Fruit fly (Drosophila melanogaster) whole organism, embryonic: ENCODE measurements around the gene CG6693.

ENCODE experiments used
- Bgb ChIP-seq: fragments of 200-800 bp; sonication (Bioruptor generic); IDR thresholded peaks from 2 replicates; pipeline ENCODE4 v1.3.6; 2022; ENCODE audit warnings: missing biosample characterization, missing genetic modification characterization; ENCODE audit not compliant: partially characterized antibody
- CG10274 ChIP-seq: fragments of 200-800 bp; sonication (Bioruptor generic); optimal IDR thresholded peaks from 3 replicates; lab custom pipeline; 2017; ENCODE audit warnings: missing biosample characterization, mild to moderate bottlenecking, missing genetic modification characterization
- CG11247 ChIP-seq: fragments of 200-800 bp; sonication (Bioruptor generic); IDR thresholded peaks from 2 replicates; pipeline ENCODE4 v1.3.6; 2022; ENCODE audit warnings: missing biosample characterization, missing genetic modification characterization
- CG12942 ChIP-seq: fragments of 200-800 bp; sonication (Bioruptor generic); optimal IDR thresholded peaks from 3 replicates; lab custom pipeline; 2016; ENCODE audit warnings: missing biosample characterization, missing genetic modification characterization
- CG13287 ChIP-seq: fragments of 200-800 bp; sonication (Bioruptor generic); IDR thresholded peaks from 2 replicates; pipeline ENCODE4 v1.3.6; 2022; ENCODE audit warnings: missing biosample characterization, missing genetic modification characterization; ENCODE audit not compliant: partially characterized antibody
- CG13424 ChIP-seq: fragments of 200-800 bp; sonication (Bioruptor generic); optimal IDR thresholded peaks from 2 replicates; lab custom pipeline; 2019; ENCODE audit warnings: missing biosample characterization, mild to moderate bottlenecking, missing genetic modification characterization, moderate library complexity
- CG14710 ChIP-seq: fragments of 200-800 bp; sonication (Bioruptor generic); optimal IDR thresholded peaks from 3 replicates; lab custom pipeline; 2019; ENCODE audit warnings: missing biosample characterization, mild to moderate bottlenecking, missing genetic modification characterization, moderate library complexity
- CG15514 ChIP-seq: fragments of 200-800 bp; sonication (Bioruptor generic); optimal IDR thresholded peaks from 3 replicates; lab custom pipeline; 2017; ENCODE audit warnings: missing biosample characterization, missing genetic modification characterization, mild to moderate bottlenecking, moderate library complexity, missing genetic modification reagents
- CG1647 ChIP-seq: fragments of 200-800 bp; sonication (Bioruptor generic); optimal IDR thresholded peaks from 3 replicates; lab custom pipeline; 2016; ENCODE audit warnings: missing biosample characterization, missing genetic modification characterization
- CG17328 ChIP-seq: fragments of 200-800 bp; sonication (Bioruptor generic); IDR thresholded peaks from 2 replicates; pipeline ENCODE4 v1.3.6; 2022; ENCODE audit warnings: missing biosample characterization, missing genetic modification characterization
- CG17612 ChIP-seq: fragments of 200-800 bp; sonication (Bioruptor generic); IDR thresholded peaks from 2 replicates; pipeline ENCODE4 v1.3.6; 2022; ENCODE audit warnings: missing biosample characterization, missing genetic modification characterization
- CG2120 ChIP-seq: fragments of 200-800 bp; sonication (Bioruptor generic); optimal IDR thresholded peaks from 3 replicates; lab custom pipeline; 2016; ENCODE audit warnings: missing biosample characterization, missing genetic modification characterization
- CG3163 ChIP-seq: fragments of 200-800 bp; sonication (Bioruptor generic); optimal IDR thresholded peaks from 3 replicates; lab custom pipeline; 2016; ENCODE audit warnings: missing biosample characterization, missing genetic modification characterization
- CG6175 ChIP-seq: fragments of 200-800 bp; sonication (Bioruptor generic); IDR thresholded peaks from 3 replicates; pipeline ENCODE4 v1.3.6; 2022; ENCODE audit warnings: missing biosample characterization, missing genetic modification characterization
- CG6654 ChIP-seq: fragments of 200-800 bp; sonication (Bioruptor generic); optimal IDR thresholded peaks from 2 replicates; lab custom pipeline; 2017; ENCODE audit warnings: missing biosample characterization, mild to moderate bottlenecking, missing genetic modification characterization
- CG9932 ChIP-seq: fragments of 200-800 bp; sonication (Bioruptor generic); IDR thresholded peaks from 2 replicates; pipeline ENCODE4 v1.3.6; 2022; ENCODE audit warnings: missing biosample characterization, missing genetic modification characterization
- E2f1 ChIP-seq: fragments of 200-800 bp; sonication (Bioruptor generic); IDR thresholded peaks from 2 replicates; pipeline ENCODE4 v1.3.6; 2022; ENCODE audit warnings: missing biosample characterization, missing genetic modification characterization
- Eip74EF ChIP-seq, 2 experiments: fragments of 200-800 bp in 1 of 2; fragments of >200 bp in 1 of 2; sonication (Bioruptor generic) in 1 of 2; optimal IDR thresholded peaks; 2 replicates each; lab custom pipeline; 2017 to 2019; ENCODE audit warnings: missing biosample characterization in 2 of 2, missing genetic modification characterization in 2 of 2, mild to moderate bottlenecking in 1 of 2, moderate library complexity in 1 of 2
- Ets65A ChIP-seq: fragments of 200-800 bp; sonication (Bioruptor generic); peaks from one replicate; lab custom pipeline; 2016; ENCODE audit warnings: missing biosample characterization, missing genetic modification characterization
- HLH3B ChIP-seq: fragments of 200-800 bp; sonication (Bioruptor generic); IDR thresholded peaks from 2 replicates; pipeline ENCODE4 v1.3.6; 2022; ENCODE audit warnings: missing biosample characterization, missing genetic modification characterization
- HLH54F ChIP-seq: fragments of 200-800 bp; sonication (Bioruptor generic); optimal IDR thresholded peaks from 3 replicates; lab custom pipeline; 2016; ENCODE audit warnings: missing biosample characterization, missing genetic modification characterization
- Hand ChIP-seq: fragments of 200-800 bp; sonication (Bioruptor generic); optimal IDR thresholded peaks from 2 replicates; lab custom pipeline; 2017; ENCODE audit warnings: mild to moderate bottlenecking, missing biosample characterization, missing genetic modification reagents, missing genetic modification characterization
- MBD-R2 ChIP-seq: fragments of 200-800 bp; sonication (Bioruptor generic); IDR thresholded peaks from 2 replicates; pipeline ENCODE4 v1.3.6; 2022; ENCODE audit warnings: missing biosample characterization, missing genetic modification characterization
- Mad ChIP-seq: fragments of 200-800 bp; sonication (Bioruptor generic); optimal IDR thresholded peaks from 2 replicates; lab custom pipeline; 2016; ENCODE audit warnings: missing biosample characterization, missing genetic modification characterization
- Nf-YC ChIP-seq: fragments of 200-800 bp; optimal IDR thresholded peaks from 3 replicates; lab custom pipeline; 2019; ENCODE audit warnings: missing biosample characterization, mild to moderate bottlenecking, missing genetic modification characterization, moderate library complexity
- Pdp1 ChIP-seq, 2 experiments: fragments of 200-800 bp; sonication (Bioruptor generic); optimal IDR thresholded peaks; 3 replicates each; lab custom pipeline; 2016; ENCODE audit warnings: missing biosample characterization in 2 of 2, missing genetic modification characterization in 2 of 2, mild to moderate bottlenecking in 1 of 2, moderate library complexity in 1 of 2
- Poxn ChIP-seq: fragments of 200-800 bp; sonication (Bioruptor generic); IDR thresholded peaks from 2 replicates; pipeline ENCODE4 v1.3.6; 2022; ENCODE audit warnings: missing biosample characterization, missing genetic modification characterization
- Ravus ChIP-seq: fragments of 200-800 bp; sonication (Bioruptor generic); IDR thresholded peaks from 2 replicates; pipeline ENCODE4 v1.3.6; 2022; ENCODE audit warnings: missing biosample characterization, missing genetic modification characterization
- bab2 ChIP-seq: fragments of 200-800 bp; sonication (Bioruptor generic); optimal IDR thresholded peaks from 2 replicates; lab custom pipeline; 2016; ENCODE audit warnings: missing biosample characterization, missing genetic modification characterization
- cad ChIP-seq: fragments of >200 bp; optimal IDR thresholded peaks from 2 replicates; lab custom pipeline; 2017; ENCODE audit warnings: missing biosample characterization, missing genetic modification characterization
- cato ChIP-seq: fragments of 200-800 bp; sonication (Bioruptor generic); optimal IDR thresholded peaks from 2 replicates; lab custom pipeline; 2016; ENCODE audit warnings: missing biosample characterization, missing genetic modification characterization, borderline replicate concordance
- cg ChIP-seq: fragments of 200-800 bp; sonication (Bioruptor generic); optimal IDR thresholded peaks from 3 replicates; lab custom pipeline; 2019; ENCODE audit warnings: missing biosample characterization, mild to moderate bottlenecking, missing genetic modification characterization, moderate library complexity
- chif ChIP-seq, 2 experiments: fragments of 200-800 bp; sonication (Bioruptor generic); optimal IDR thresholded peaks; 3 replicates each; lab custom pipeline; 2016; ENCODE audit warnings: missing biosample characterization in 2 of 2, missing genetic modification characterization in 2 of 2
- chn ChIP-seq: fragments of 200-800 bp; sonication (Bioruptor generic); optimal IDR thresholded peaks from 2 replicates; lab custom pipeline; 2016; ENCODE audit warnings: missing biosample characterization, missing genetic modification characterization
- dm ChIP-seq: fragments of 200-800 bp; sonication (Bioruptor generic); optimal IDR thresholded peaks from 3 replicates; lab custom pipeline; 2016; ENCODE audit warnings: missing biosample characterization, missing genetic modification characterization
- dmrt11E ChIP-seq: fragments of 200-800 bp; sonication (Bioruptor generic); optimal IDR thresholded peaks from 3 replicates; lab custom pipeline; 2018; ENCODE audit warnings: missing biosample characterization, mild to moderate bottlenecking, missing genetic modification characterization, moderate library complexity
- en ChIP-seq: fragments of 200-800 bp; sonication (Bioruptor generic); optimal IDR thresholded peaks from 2 replicates; lab custom pipeline; 2016; ENCODE audit warnings: missing biosample characterization, missing genetic modification characterization
- fd64A ChIP-seq: fragments of 200-800 bp; sonication (Bioruptor generic); optimal IDR thresholded peaks from 3 replicates; lab custom pipeline; 2018; ENCODE audit warnings: missing biosample characterization, mild to moderate bottlenecking, missing genetic modification characterization
- ftz-f1 ChIP-seq: fragments of 200-800 bp; sonication (Bioruptor generic); optimal IDR thresholded peaks from 2 replicates; lab custom pipeline; 2016; ENCODE audit warnings: missing biosample characterization, missing genetic modification characterization
- gt ChIP-seq: fragments of 200-800 bp; sonication (Bioruptor generic); IDR thresholded peaks from 2 replicates; pipeline ENCODE4 v1.3.6; 2022; ENCODE audit warnings: missing biosample characterization, missing genetic modification characterization
- jumu ChIP-seq: fragments of 200-800 bp; sonication (Bioruptor generic); optimal IDR thresholded peaks from 3 replicates; lab custom pipeline; 2016; ENCODE audit warnings: missing biosample characterization, missing genetic modification characterization
- kah ChIP-seq: fragments of 200-800 bp; sonication (Bioruptor generic); optimal IDR thresholded peaks from 2 replicates; lab custom pipeline; 2018; ENCODE audit warnings: missing biosample characterization, mild to moderate bottlenecking, missing genetic modification characterization
- nerfin-2 ChIP-seq: fragments of 200-800 bp; sonication (Bioruptor generic); IDR thresholded peaks from 2 replicates; pipeline ENCODE4 v1.3.6; 2022; ENCODE audit warnings: missing biosample characterization, missing genetic modification characterization; ENCODE audit not compliant: partially characterized antibody
- pan ChIP-seq, 4 experiments: fragments of >200 bp in 3 of 4; fragments of 200-800 bp in 1 of 4; sonication (Bioruptor generic) in 1 of 4; optimal IDR thresholded peaks in 3 of 4; IDR thresholded peaks in 1 of 4; 2 replicates each; pipeline versions ENCODE4 v1.3.6 to Lab custom; 2017 to 2022; ENCODE audit warnings: missing biosample characterization in 2 of 4, missing genetic modification characterization in 2 of 4, mixed read lengths in 1 of 4
- phol ChIP-seq: fragments of 200-800 bp; sonication (Bioruptor generic); optimal IDR thresholded peaks from 3 replicates; lab custom pipeline; 2018; ENCODE audit warnings: missing biosample characterization, mild to moderate bottlenecking, missing genetic modification characterization, moderate library complexity
- sens ChIP-seq: fragments of 200-800 bp; sonication (Bioruptor generic); peaks from one replicate; lab custom pipeline; 2016; ENCODE audit warnings: missing biosample characterization, missing genetic modification characterization
- stwl ChIP-seq: fragments of 200-800 bp; sonication (Bioruptor generic); optimal IDR thresholded peaks from 3 replicates; lab custom pipeline; 2018; ENCODE audit warnings: missing biosample characterization, mild to moderate bottlenecking, missing genetic modification characterization, moderate library complexity
- tap ChIP-seq: fragments of 200-800 bp; optimal IDR thresholded peaks from 3 replicates; lab custom pipeline; 2019; ENCODE audit warnings: missing biosample characterization, mild to moderate bottlenecking, missing genetic modification characterization, moderate library complexity
- tll ChIP-seq, 2 experiments: fragments of 200-800 bp in 1 of 2; fragments of >200 bp in 1 of 2; sonication (Bioruptor generic) in 1 of 2; optimal IDR thresholded peaks; 2 replicates each; lab custom pipeline; 2017 to 2019; ENCODE audit warnings: missing biosample characterization in 2 of 2, missing genetic modification characterization in 2 of 2, mild to moderate bottlenecking in 1 of 2, moderate library complexity in 1 of 2
- tna ChIP-seq: fragments of 200-800 bp; sonication (Bioruptor generic); IDR thresholded peaks from 2 replicates; pipeline ENCODE4 v1.3.6; 2022; ENCODE audit warnings: missing biosample characterization, missing genetic modification characterization; ENCODE audit not compliant: partially characterized antibody
- yki ChIP-seq: fragments of >200 bp; optimal IDR thresholded peaks from 3 replicates; lab custom pipeline; 2018

The CG6693 gene

dm6 chr3R:11237598-11237997, 16.2 kb upstream of the CG6693 start, which contains the start of gene CG31388 (continued):
- TF ChIP-seq chn: no peak
- no peak for TF ChIP-seq CG3163
- TF ChIP-seq MBD-R2 (GFP tag; lab: Robert Waterston, UW): peak; percentile 85
- TF ChIP-seq kah (GFP tag; lab: Kevin White, UChicago): no peak
- TF ChIP-seq CG10274 (GFP tag; lab: Kevin White, UChicago): no peak
- no peak for TF ChIP-seq phol (tag; lab: Kevin White, UChicago)
- no peak for TF ChIP-seq en (GFP tag; lab: Kevin White, UChicago)
- no peak for TF ChIP-seq Nf-YC
- TF ChIP-seq Mad: no peak
- peak; percentile 23 for TF ChIP-seq dm (GFP tag; lab: Kevin White, UChicago)
- TF ChIP-seq CG11247 (GFP tag; lab: Robert Waterston, UW): no peak
- no peak for TF ChIP-seq dmrt11E (tag; lab: Kevin White, UChicago)
- no peak for TF ChIP-seq CG17328
- no peak for TF ChIP-seq CG6654 (GFP tag; lab: Kevin White, UChicago)
- peak in 1 of 2 experiments; percentile 9 for TF ChIP-seq Pdp1 (GFP tag; optimal IDR thresholded peaks at IDR 0.05; lab: Kevin White, UChicago)
- TF ChIP-seq Ravus (GFP tag; lab: Robert Waterston, UW): no peak
- no peak for TF ChIP-seq CG2120 (GFP tag; lab: Kevin White, UChicago)
- TF ChIP-seq yki (lab: Kevin White, UChicago): peak; percentile 20
- TF ChIP-seq Hand: no peak
- TF ChIP-seq gt (GFP tag; lab: Robert Waterston, UW): no peak
- TF ChIP-seq jumu (GFP tag; lab: Kevin White, UChicago): no peak
- TF ChIP-seq sens: no peak
- no peak for TF ChIP-seq nerfin-2 (GFP tag; lab: Robert Waterston, UW)
- no peak for TF ChIP-seq E2f1
- TF ChIP-seq fd64A (GFP tag; lab: Kevin White, UChicago): no peak
- no peak for TF ChIP-seq cg (GFP tag; lab: Kevin White, UChicago)
- TF ChIP-seq tll (GFP tag; optimal IDR thresholded peaks at IDR 0.05; lab: Kevin White, UChicago): no peak
- peak; percentile 28; the same call in 1 of the 2 replicates for TF ChIP-seq CG13287 (GFP tag; lab: Robert Waterston, UW)
- no peak for TF ChIP-seq cato (GFP tag; lab: Kevin White, UChicago)
- no peak for TF ChIP-seq Ets65A (GFP tag; lab: Kevin White, UChicago)
- TF ChIP-seq Bgb: no peak
- TF ChIP-seq Poxn: no peak
- no peak for TF ChIP-seq Eip74EF (GFP tag; optimal IDR thresholded peaks at IDR 0.05; lab: Kevin White, UChicago)
- no peak for TF ChIP-seq CG17612 (GFP tag; lab: Robert Waterston, UW)
- TF ChIP-seq chif (GFP tag; optimal IDR thresholded peaks at IDR 0.05; lab: Kevin White, UChicago): no peak
- no peak for TF ChIP-seq pan (optimal IDR thresholded peaks at IDR 0.05; lab: Kevin White, UChicago)
- TF ChIP-seq pan (GFP tag; optimal IDR thresholded peaks at IDR 0.05 in 1 of 2, IDR thresholded peaks at IDR 0.05 in 1 of 2): peak in 1 of 2 experiments; percentile 23
- peak; percentile 95 for TF ChIP-seq CG14710
- TF ChIP-seq CG6175: no peak
- TF ChIP-seq CG12942: no peak
- no peak for TF ChIP-seq cad (GFP tag; lab: Kevin White, UChicago)
- TF ChIP-seq ftz-f1 (GFP tag; lab: Kevin White, UChicago): no peak
- no peak for TF ChIP-seq CG9932 (GFP tag; lab: Robert Waterston, UW)
- TF ChIP-seq CG13424 (tag; lab: Kevin White, UChicago): no peak
- TF ChIP-seq CG1647 (GFP tag; lab: Kevin White, UChicago): no peak
- TF ChIP-seq tap (tag; lab: Kevin White, UChicago): no peak
- TF ChIP-seq CG15514 (GFP tag; lab: Kevin White, UChicago): no peak
- TF ChIP-seq HLH3B: no peak
- TF ChIP-seq tna (GFP tag; lab: Robert Waterston, UW): no peak; the same call in 1 of the 2 replicates
- TF ChIP-seq stwl: peak; percentile 48
- TF ChIP-seq HLH54F (GFP tag; lab: Kevin White, UChicago): no peak
- TF ChIP-seq bab2: no peak
